Fruit fly (Drosophila melanogaster) whole organism, prepupa: ENCODE data around the gene AIMP2.

Source experiments
- CG3919 ChIP-seq: fragments of 200-800 bp; sonication (Bioruptor generic); optimal IDR thresholded peaks from 3 replicates; lab custom pipeline; 2016; ENCODE audit warnings: missing biosample characterization, missing genetic modification characterization
- CG7368 ChIP-seq: fragments of 200-800 bp; sonication (Bioruptor generic); optimal IDR thresholded peaks from 3 replicates; lab custom pipeline; 2016; ENCODE audit warnings: missing biosample characterization, missing genetic modification characterization
- Eip93F ChIP-seq: fragments of 200-800 bp; sonication (Bioruptor generic); optimal IDR thresholded peaks from 2 replicates; lab custom pipeline; 2016; ENCODE audit warnings: missing biosample characterization, mild to moderate bottlenecking, missing genetic modification characterization
- Hr4 ChIP-seq: fragments of 200-800 bp; sonication (Bioruptor generic); optimal IDR thresholded peaks from 3 replicates; lab custom pipeline; 2016; ENCODE audit warnings: missing biosample characterization, missing genetic modification characterization
- OdsH ChIP-seq: fragments of 200-800 bp; sonication (Bioruptor generic); optimal IDR thresholded peaks from 3 replicates; lab custom pipeline; 2016; ENCODE audit warnings: missing biosample characterization, missing genetic modification characterization
- cyc ChIP-seq: fragments of 200-800 bp; sonication (Bioruptor generic); optimal IDR thresholded peaks from 3 replicates; lab custom pipeline; 2016; ENCODE audit warnings: missing biosample characterization, missing genetic modification characterization
- esn ChIP-seq: fragments of 200-800 bp; sonication (Bioruptor generic); optimal IDR thresholded peaks from 2 replicates; lab custom pipeline; 2016; ENCODE audit warnings: missing biosample characterization, mild to moderate bottlenecking, missing genetic modification characterization, moderate library complexity

- no peak for TF ChIP-seq OdsH (GFP tag; lab: Kevin White, UChicago)
- TF ChIP-seq Hr4 (GFP tag; lab: Kevin White, UChicago): no peak
- TF ChIP-seq cyc (GFP tag; lab: Kevin White, UChicago): peak; percentile 28
- TF ChIP-seq CG3919 (GFP tag; lab: Kevin White, UChicago): no peak
- TF ChIP-seq Eip93F: no peak
- peak; percentile 37 for TF ChIP-seq esn (GFP tag; lab: Kevin White, UChicago)
- TF ChIP-seq CG7368: no peak
Observed at dm6 chr3L:15565829-15566433, 17.5 kb upstream of the AIMP2 start, which contains the start of gene dop.
